Fruit fly (Drosophila melanogaster) S2 (cell line): ENCODE data around the gene RpL14.

Experiments used
- CG8478 ChIP-seq: fragments of >200 bp; optimal IDR thresholded peaks from 2 replicates; lab custom pipeline; 2018
- CTCF ChIP-seq, 2 experiments: fragments of >200 bp; optimal IDR thresholded peaks; 2 replicates each; lab custom pipeline; 2018

- no peak for TF ChIP-seq CTCF (optimal IDR thresholded peaks at IDR 0.05; lab: Kevin White, UChicago)
- no peak for TF ChIP-seq CG8478 (lab: Kevin White, UChicago)
Observed at dm6 chr3L:8607449-8607848, 6.6 kb downstream of the RpL14 start.
